Fruit fly (Drosophila melanogaster) whole organism, embryonic: ENCODE measurements around the gene CG16965.

Experiments
- ATbp ChIP-seq: fragments of 200-800 bp; sonication (Bioruptor generic); optimal IDR thresholded peaks from 2 replicates; lab custom pipeline; 2017; ENCODE audit warnings: missing biosample characterization, mild to moderate bottlenecking, missing genetic modification characterization, missing genetic modification reagents
- Ada2b ChIP-seq: fragments of 200-800 bp; sonication (Bioruptor generic); IDR thresholded peaks from 2 replicates; pipeline ENCODE4 v1.3.6; 2022; ENCODE audit warnings: missing biosample characterization, missing genetic modification characterization
- B-H2 ChIP-seq: fragments of 200-800 bp; sonication (Bioruptor generic); optimal IDR thresholded peaks from 2 replicates; lab custom pipeline; 2018; ENCODE audit warnings: missing biosample characterization, mild to moderate bottlenecking, missing genetic modification characterization
- CG1024 ChIP-seq: fragments of 200-800 bp; sonication (Bioruptor generic); IDR thresholded peaks from 2 replicates; pipeline ENCODE4 v1.3.6; 2022; ENCODE audit warnings: missing biosample characterization, missing genetic modification characterization
- CG10431 ChIP-seq: fragments of 200-800 bp; sonication (Bioruptor generic); optimal IDR thresholded peaks from 3 replicates; lab custom pipeline; 2018; ENCODE audit warnings: missing biosample characterization, mild to moderate bottlenecking, missing genetic modification characterization
- CG10462 ChIP-seq: fragments of 200-800 bp; sonication (Bioruptor generic); optimal IDR thresholded peaks from 2 replicates; lab custom pipeline; 2016; ENCODE audit warnings: missing biosample characterization, missing genetic modification characterization
- CG10543 ChIP-seq: fragments of 200-800 bp; sonication (Bioruptor generic); optimal IDR thresholded peaks from 3 replicates; lab custom pipeline; 2017; ENCODE audit warnings: missing biosample characterization, mild to moderate bottlenecking, missing genetic modification characterization, moderate library complexity
- CG12071 ChIP-seq: fragments of 200-800 bp; sonication (Bioruptor generic); optimal IDR thresholded peaks from 3 replicates; lab custom pipeline; 2018; ENCODE audit warnings: missing biosample characterization, mild to moderate bottlenecking, missing genetic modification characterization
- CG12299 ChIP-seq: fragments of 200-800 bp; sonication (Bioruptor generic); optimal IDR thresholded peaks from 2 replicates; lab custom pipeline; 2018; ENCODE audit warnings: missing biosample characterization, mild to moderate bottlenecking, missing genetic modification characterization
- CG14050 ChIP-seq: fragments of 200-800 bp; sonication (Bioruptor generic); IDR thresholded peaks from 3 replicates; pipeline ENCODE4 v1.3.6; 2022; ENCODE audit warnings: missing biosample characterization, missing genetic modification characterization
- CG15514 ChIP-seq: fragments of 200-800 bp; sonication (Bioruptor generic); optimal IDR thresholded peaks from 3 replicates; lab custom pipeline; 2017; ENCODE audit warnings: missing biosample characterization, missing genetic modification characterization, mild to moderate bottlenecking, moderate library complexity, missing genetic modification reagents
- CG16813 ChIP-seq: fragments of 200-800 bp; sonication (Bioruptor generic); IDR thresholded peaks from 3 replicates; pipeline ENCODE4 v1.3.6; 2022; ENCODE audit warnings: missing biosample characterization, missing genetic modification characterization; ENCODE audit not compliant: partially characterized antibody
- CG17328 ChIP-seq: fragments of 200-800 bp; sonication (Bioruptor generic); IDR thresholded peaks from 2 replicates; pipeline ENCODE4 v1.3.6; 2022; ENCODE audit warnings: missing biosample characterization, missing genetic modification characterization
- CG18011 ChIP-seq: fragments of 200-800 bp; sonication (Bioruptor generic); optimal IDR thresholded peaks from 2 replicates; lab custom pipeline; 2017; ENCODE audit warnings: missing biosample characterization, missing genetic modification characterization, mild to moderate bottlenecking, moderate library complexity, missing genotype
- CG2120 ChIP-seq: fragments of 200-800 bp; sonication (Bioruptor generic); optimal IDR thresholded peaks from 3 replicates; lab custom pipeline; 2016; ENCODE audit warnings: missing biosample characterization, missing genetic modification characterization
- CG30431 ChIP-seq: fragments of 200-800 bp; sonication (Bioruptor generic); optimal IDR thresholded peaks from 2 replicates; lab custom pipeline; 2017; ENCODE audit warnings: missing biosample characterization, missing genetic modification characterization
- CG31224 ChIP-seq: fragments of 200-800 bp; sonication (Bioruptor generic); IDR thresholded peaks from 2 replicates; pipeline ENCODE4 v1.3.6; 2022; ENCODE audit warnings: missing biosample characterization, missing genetic modification characterization
- CG32772 ChIP-seq: fragments of 200-800 bp; sonication (Bioruptor generic); IDR thresholded peaks from 2 replicates; pipeline ENCODE4 v1.3.6; 2022; ENCODE audit warnings: missing biosample characterization, missing genetic modification characterization
- CG34422 ChIP-seq: fragments of 200-800 bp; sonication (Bioruptor generic); IDR thresholded peaks from 3 replicates; pipeline ENCODE4 v1.3.6; 2022; ENCODE audit warnings: missing biosample characterization, missing genetic modification characterization
- CG5245 ChIP-seq: fragments of 200-800 bp; sonication (Bioruptor generic); optimal IDR thresholded peaks from 3 replicates; lab custom pipeline; 2016; ENCODE audit warnings: missing biosample characterization, missing genetic modification characterization
- CG6765 ChIP-seq: fragments of 200-800 bp; sonication (Bioruptor generic); optimal IDR thresholded peaks from 3 replicates; lab custom pipeline; 2017; ENCODE audit warnings: missing biosample characterization, mild to moderate bottlenecking, missing genetic modification characterization
- CG7271 ChIP-seq: fragments of 200-800 bp; sonication (Bioruptor generic); optimal IDR thresholded peaks from 2 replicates; lab custom pipeline; 2018; ENCODE audit warnings: missing biosample characterization, mild to moderate bottlenecking, missing genetic modification characterization, moderate library complexity
- CG9215 ChIP-seq: fragments of 200-800 bp; sonication (Bioruptor generic); IDR thresholded peaks from 2 replicates; pipeline ENCODE4 v1.3.6; 2022; ENCODE audit warnings: missing biosample characterization, missing genetic modification characterization
- Doc2 ChIP-seq: fragments of 200-800 bp; sonication (Bioruptor generic); IDR thresholded peaks from 2 replicates; pipeline ENCODE4 v1.3.6; 2022; ENCODE audit warnings: missing biosample characterization, missing genetic modification characterization
- Ets97D ChIP-seq: fragments of 200-800 bp; sonication (Bioruptor generic); optimal IDR thresholded peaks from 3 replicates; lab custom pipeline; 2016; ENCODE audit warnings: missing biosample characterization, missing genetic modification characterization
- Fer1 ChIP-seq: fragments of 200-800 bp; sonication (Bioruptor generic); optimal IDR thresholded peaks from 2 replicates; lab custom pipeline; 2017; ENCODE audit warnings: missing biosample characterization, mild to moderate bottlenecking, missing genetic modification characterization
- Hr78 ChIP-seq, 2 experiments: fragments of 200-800 bp in 1 of 2; fragments of >200 bp in 1 of 2; sonication (Bioruptor generic) in 1 of 2; optimal IDR thresholded peaks; 2 replicates each; lab custom pipeline; 2017 to 2019; ENCODE audit warnings: missing biosample characterization in 2 of 2, missing genetic modification characterization in 2 of 2, mild to moderate bottlenecking in 1 of 2, moderate library complexity in 1 of 2
- Hsf ChIP-seq: fragments of 200-800 bp; sonication (Bioruptor generic); optimal IDR thresholded peaks from 3 replicates; lab custom pipeline; 2016; ENCODE audit warnings: missing biosample characterization, missing genetic modification characterization
- Lhr ChIP-seq: fragments of 200-800 bp; sonication (Bioruptor generic); optimal IDR thresholded peaks from 3 replicates; lab custom pipeline; 2017; ENCODE audit warnings: mild to moderate bottlenecking, missing biosample characterization, missing genetic modification reagents, missing genetic modification characterization
- Lpt ChIP-seq: fragments of >200 bp; optimal IDR thresholded peaks from 2 replicates; lab custom pipeline; 2018; ENCODE audit warnings: missing biosample characterization, missing genetic modification characterization
- Mes4 ChIP-seq: fragments of 200-800 bp; sonication (Bioruptor generic); optimal IDR thresholded peaks from 2 replicates; lab custom pipeline; 2016; ENCODE audit warnings: missing biosample characterization, missing genetic modification characterization
- Oaz ChIP-seq: fragments of 200-800 bp; sonication (Bioruptor generic); IDR thresholded peaks from 2 replicates; pipeline ENCODE4 v1.3.6; 2022; ENCODE audit warnings: missing biosample characterization, missing genetic modification characterization
- Poxn ChIP-seq: fragments of 200-800 bp; sonication (Bioruptor generic); IDR thresholded peaks from 2 replicates; pipeline ENCODE4 v1.3.6; 2022; ENCODE audit warnings: missing biosample characterization, missing genetic modification characterization
- Sox102F ChIP-seq: fragments of 200-800 bp; sonication (Bioruptor generic); optimal IDR thresholded peaks from 2 replicates; lab custom pipeline; 2018; ENCODE audit warnings: missing biosample characterization, mild to moderate bottlenecking, missing genetic modification characterization, moderate library complexity
- TFAM ChIP-seq: fragments of 200-800 bp; sonication (Bioruptor generic); optimal IDR thresholded peaks from 2 replicates; lab custom pipeline; 2017; ENCODE audit warnings: missing biosample characterization, missing genetic modification characterization, inconsistent platforms
- bigmax ChIP-seq: fragments of 200-800 bp; sonication (Bioruptor generic); optimal IDR thresholded peaks from 2 replicates; lab custom pipeline; 2018; ENCODE audit warnings: missing biosample characterization, mild to moderate bottlenecking, missing genetic modification characterization
- cato ChIP-seq: fragments of 200-800 bp; sonication (Bioruptor generic); optimal IDR thresholded peaks from 2 replicates; lab custom pipeline; 2016; ENCODE audit warnings: missing biosample characterization, missing genetic modification characterization, borderline replicate concordance
- chif ChIP-seq, 2 experiments: fragments of 200-800 bp; sonication (Bioruptor generic); optimal IDR thresholded peaks; 3 replicates each; lab custom pipeline; 2016; ENCODE audit warnings: missing biosample characterization in 2 of 2, missing genetic modification characterization in 2 of 2
- croc ChIP-seq: fragments of 200-800 bp; sonication (Bioruptor generic); conservative IDR thresholded peaks from 3 replicates; pipeline ENCODE4 v1.3.6; 2022; ENCODE audit warnings: missing biosample characterization, missing genetic modification characterization
- disco-r ChIP-seq: fragments of 200-800 bp; sonication (Bioruptor generic); optimal IDR thresholded peaks from 2 replicates; lab custom pipeline; 2016; ENCODE audit warnings: missing biosample characterization, missing genetic modification characterization
- dmrt99B ChIP-seq: fragments of 200-800 bp; sonication (Bioruptor generic); optimal IDR thresholded peaks from 2 replicates; lab custom pipeline; 2018; ENCODE audit warnings: missing biosample characterization, mild to moderate bottlenecking, missing genetic modification characterization, moderate library complexity
- fd102C ChIP-seq: fragments of 200-800 bp; sonication (Bioruptor generic); optimal IDR thresholded peaks from 2 replicates; lab custom pipeline; 2018; ENCODE audit warnings: missing biosample characterization, mild to moderate bottlenecking, missing genetic modification characterization, moderate library complexity
- grn ChIP-seq: fragments of 200-800 bp; sonication (Bioruptor generic); optimal IDR thresholded peaks from 3 replicates; lab custom pipeline; 2017; ENCODE audit warnings: missing biosample characterization, missing genetic modification characterization
- hth ChIP-seq: fragments of >200 bp; optimal IDR thresholded peaks from 2 replicates; lab custom pipeline; 2017; ENCODE audit warnings: inconsistent platforms
- ken ChIP-seq: fragments of 200-800 bp; sonication (Bioruptor generic); IDR thresholded peaks from 3 replicates; pipeline ENCODE4 v1.3.6; 2022; ENCODE audit warnings: missing biosample characterization, missing genetic modification characterization
- oc ChIP-seq: fragments of 200-800 bp; sonication (Bioruptor generic); optimal IDR thresholded peaks from 2 replicates; lab custom pipeline; 2018; ENCODE audit warnings: missing biosample characterization, mild to moderate bottlenecking, missing genetic modification characterization, moderate library complexity
- otp ChIP-seq: fragments of 200-800 bp; sonication (Bioruptor generic); IDR thresholded peaks from 3 replicates; pipeline ENCODE4, ENCODE4 v1.3.6; 2022; ENCODE audit warnings: missing biosample characterization, missing genetic modification characterization
- pan ChIP-seq, 4 experiments: fragments of >200 bp in 3 of 4; fragments of 200-800 bp in 1 of 4; sonication (Bioruptor generic) in 1 of 4; optimal IDR thresholded peaks in 3 of 4; IDR thresholded peaks in 1 of 4; 2 replicates each; pipeline versions ENCODE4 v1.3.6 to Lab custom; 2017 to 2022; ENCODE audit warnings: missing biosample characterization in 2 of 4, missing genetic modification characterization in 2 of 4, mixed read lengths in 1 of 4
- tap ChIP-seq: fragments of 200-800 bp; optimal IDR thresholded peaks from 3 replicates; lab custom pipeline; 2019; ENCODE audit warnings: missing biosample characterization, mild to moderate bottlenecking, missing genetic modification characterization, moderate library complexity
- yki ChIP-seq: fragments of >200 bp; optimal IDR thresholded peaks from 3 replicates; lab custom pipeline; 2018

The CG16965 gene

dm6 chr2L:12010877-12011666 lies 29.7 kb downstream of the CG16965 start (continued):
- TF ChIP-seq Hr78 (GFP tag; optimal IDR thresholded peaks at IDR 0.05; lab: Kevin White, UChicago) (no peak), CG9215 (no peak), chif (GFP tag; optimal IDR thresholded peaks at IDR 0.05; lab: Kevin White, UChicago) (peak; percentile 76 to 78), Lpt (GFP tag; lab: Kevin White, UChicago) (no peak), ken (GFP tag; lab: Robert Waterston, UW) (no peak), CG14050 (GFP tag; lab: Robert Waterston, UW) (no peak), CG10543 (peak; percentile 93), dmrt99B (tag; lab: Kevin White, UChicago) (peak; percentile 92), CG12299 (tag; lab: Kevin White, UChicago) (peak; percentile 91), tap (tag; lab: Kevin White, UChicago) (peak; percentile 83), CG31224 (GFP tag; lab: Robert Waterston, UW) (no peak), fd102C (GFP tag; lab: Kevin White, UChicago) (peak; percentile 36), bigmax (no peak), CG1024 (GFP tag; lab: Robert Waterston, UW) (no peak), CG12071 (peak; percentile 76), CG18011 (GFP tag; lab: Kevin White, UChicago) (peak; percentile 55), Oaz (no peak), Lhr (no peak), disco-r (GFP tag; lab: Kevin White, UChicago) (peak; percentile 62), Ada2b (GFP tag; lab: Robert Waterston, UW) (no peak), oc (tag; lab: Kevin White, UChicago) (no peak), Sox102F (GFP tag; lab: Kevin White, UChicago) (peak; percentile 86), croc (GFP tag; lab: Robert Waterston, UW) (peak; percentile 89), Mes4 (GFP tag; lab: Kevin White, UChicago) (peak; percentile 34), TFAM (GFP tag; lab: Kevin White, UChicago) (peak; percentile 8), B-H2 (GFP tag; lab: Kevin White, UChicago) (peak; percentile 93), ATbp (peak; percentile 89), yki (lab: Kevin White, UChicago) (no peak), CG30431 (peak; percentile 88), CG7271 (tag; lab: Kevin White, UChicago) (peak; percentile 28), CG6765 (GFP tag; lab: Kevin White, UChicago) (peak; percentile 87), CG17328 (GFP tag; lab: Robert Waterston, UW) (no peak), Fer1 (GFP tag; lab: Kevin White, UChicago) (peak; percentile 96), CG10431 (GFP tag; lab: Kevin White, UChicago) (peak; percentile 80), CG2120 (GFP tag; lab: Kevin White, UChicago) (peak; percentile 93), CG5245 (peak; percentile 70), CG34422 (GFP tag; lab: Robert Waterston, UW) (no peak), CG32772 (no peak), grn (GFP tag; lab: Kevin White, UChicago) (no peak), Ets97D (GFP tag; lab: Kevin White, UChicago) (no peak), CG15514 (GFP tag; lab: Kevin White, UChicago) (peak; percentile 86), Poxn (GFP tag; lab: Robert Waterston, UW) (no peak), pan (optimal IDR thresholded peaks at IDR 0.05; lab: Kevin White, UChicago) (no peak), pan (GFP tag; optimal IDR thresholded peaks at IDR 0.05 in 1 of 2, IDR thresholded peaks at IDR 0.05 in 1 of 2) (no peak), hth (no peak), Hsf (GFP tag; lab: Kevin White, UChicago) (peak; percentile 86), otp (GFP tag; lab: Robert Waterston, UW) (no peak), Doc2 (no peak), cato (peak; percentile 70), CG16813 (GFP tag; lab: Robert Waterston, UW) (no peak), CG10462 (GFP tag; lab: Kevin White, UChicago) (peak; percentile 38)
